Fruit fly (Drosophila melanogaster): Measurements from ENCODE around the gene HBS1.

Gene HBS1

DNA sequence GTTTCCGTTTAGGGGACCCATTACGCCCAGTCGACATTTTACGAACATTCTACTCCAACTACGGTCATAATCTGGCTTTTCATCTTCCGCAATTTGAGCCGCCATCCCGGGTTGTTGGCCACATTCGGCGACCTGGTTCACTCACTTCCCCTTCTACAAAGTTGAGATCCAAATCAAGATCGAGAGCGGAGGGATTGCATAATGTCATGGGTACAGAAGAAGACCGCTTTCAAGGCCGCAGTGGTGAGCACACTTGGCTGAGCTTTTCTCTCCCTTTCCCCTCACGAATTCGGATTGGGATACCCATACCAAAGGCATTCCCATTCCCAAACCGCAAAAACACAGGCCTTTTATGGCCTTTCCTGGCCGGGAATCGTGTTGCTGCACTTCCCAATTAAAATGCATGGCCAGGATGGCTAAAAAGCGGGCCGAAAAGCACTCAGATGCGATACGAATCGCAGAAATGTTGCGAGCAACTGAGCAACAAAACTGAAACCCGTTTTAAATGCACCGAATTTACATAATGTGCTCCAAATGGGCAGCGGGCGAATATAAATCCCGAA is 37.1 kb downstream of the HBS1 start:
- TF ChIP-seq Rel (GFP tag; optimal IDR thresholded peaks at IDR 0.05): peak; percentile 6
- TF ChIP-seq Rel (tag; optimal IDR thresholded peaks at IDR 0.05): no peak
- no peak for TF ChIP-seq dsf (GFP tag; optimal IDR thresholded peaks at IDR 0.05; ENCODE audit: borderline replicate concordance)

DNA sequence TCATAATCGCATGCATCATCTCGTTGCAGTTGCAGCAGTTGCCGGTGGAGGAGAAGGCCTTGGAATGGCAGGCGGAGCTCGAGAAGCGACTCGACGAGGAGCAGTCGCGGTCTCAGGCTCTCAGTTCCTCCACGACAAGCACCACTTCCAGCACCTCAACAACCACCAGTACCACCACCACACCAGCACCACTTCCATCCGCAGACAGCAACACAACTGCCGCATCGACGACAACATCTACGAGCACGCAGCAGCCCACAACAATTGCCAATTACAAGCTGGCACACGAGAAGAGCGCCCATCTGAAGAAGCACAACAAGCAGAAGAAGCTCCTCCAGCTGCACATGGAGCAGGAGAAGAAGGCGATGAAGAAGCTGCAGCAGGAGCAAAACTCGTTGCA is 42.7 kb downstream of the HBS1 start:
- no peak for TF ChIP-seq Sp1 (GFP tag; optimal IDR thresholded peaks at IDR 0.05)
- no peak for TF ChIP-seq CG32264 (GFP tag; optimal IDR thresholded peaks at IDR 0.05)
- TF ChIP-seq Vsx2 (GFP tag; optimal IDR thresholded peaks at IDR 0.05; ENCODE audit: partially characterized antibody): no peak
- TF ChIP-seq lola (GFP tag; optimal IDR thresholded peaks at IDR 0.05): no peak
- no peak for TF ChIP-seq dmrt93B (GFP tag; optimal IDR thresholded peaks at IDR 0.05)
- no peak for TF ChIP-seq sage (GFP tag; optimal IDR thresholded peaks at IDR 0.05)
- TF ChIP-seq tai (GFP tag; optimal IDR thresholded peaks at IDR 0.05): no peak
- TF ChIP-seq foxo (GFP tag; optimal IDR thresholded peaks at IDR 0.05): no peak
- no peak for TF ChIP-seq ey (GFP tag; optimal IDR thresholded peaks at IDR 0.05)
- TF ChIP-seq Hnf4 (GFP tag; optimal IDR thresholded peaks at IDR 0.05): no peak
- no peak for TF ChIP-seq Dif (GFP tag; optimal IDR thresholded peaks at IDR 0.05; ENCODE audit: partially characterized antibody)
- no peak for TF ChIP-seq brk (GFP tag; optimal IDR thresholded peaks at IDR 0.05)

DNA sequence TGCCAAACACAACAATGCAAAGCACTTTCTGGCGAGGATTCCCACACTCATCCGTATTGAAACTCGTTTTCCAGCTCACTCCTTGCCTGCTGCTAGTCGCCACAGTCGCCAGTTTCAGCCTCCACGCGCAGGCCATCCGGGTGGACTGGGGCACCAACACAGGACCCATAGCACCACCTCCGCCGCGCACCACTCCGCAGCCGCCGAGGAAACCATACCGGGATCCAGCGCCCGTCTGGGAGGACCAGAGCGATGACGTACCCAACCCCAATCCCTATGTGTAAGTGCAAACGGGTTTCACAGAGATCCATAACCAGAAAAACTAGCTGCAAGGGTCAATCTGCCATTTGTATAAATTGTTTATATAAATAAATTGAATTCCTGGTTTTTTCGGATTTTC is 43.9 kb downstream of the HBS1 start:
- no peak for TF ChIP-seq GATAd (GFP tag; optimal IDR thresholded peaks at IDR 0.05)
- no peak for TF ChIP-seq jim (GFP tag; optimal IDR thresholded peaks at IDR 0.05)
- no peak for TF ChIP-seq Sp1 (GFP tag; optimal IDR thresholded peaks at IDR 0.05)
- TF ChIP-seq tai (GFP tag; optimal IDR thresholded peaks at IDR 0.05): no peak
- TF ChIP-seq pan (optimal IDR thresholded peaks at IDR 0.05): no peak
- TF ChIP-seq fru (GFP tag; optimal IDR thresholded peaks at IDR 0.05): no peak
- no peak for TF ChIP-seq dl (GFP tag; optimal IDR thresholded peaks at IDR 0.05; ENCODE audit: insufficient read depth in 1 of 2, partially characterized antibody in 2 of 2)
- no peak for TF ChIP-seq foxo (GFP tag; optimal IDR thresholded peaks at IDR 0.05)

DNA sequence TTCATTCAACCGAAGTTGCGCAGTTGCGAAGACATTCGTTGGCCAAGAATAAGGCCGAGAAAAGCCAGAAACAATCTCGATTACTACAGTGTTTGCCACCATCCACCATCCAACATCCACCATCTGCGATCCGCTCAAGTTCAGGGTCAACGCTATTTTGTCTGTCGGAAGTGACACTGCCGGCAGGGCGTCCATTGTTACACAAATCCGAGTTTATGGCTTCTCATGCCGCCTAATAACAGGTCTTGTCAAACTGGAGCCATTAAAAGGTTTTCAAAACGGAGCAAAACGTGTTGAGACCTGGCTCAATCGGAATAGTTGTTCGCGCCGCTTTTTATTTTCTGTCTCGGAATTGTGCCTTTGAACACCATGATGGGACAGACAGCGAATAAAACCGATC is 46.2 kb downstream of the HBS1 start:
- TF ChIP-seq CG32264 (GFP tag; optimal IDR thresholded peaks at IDR 0.05): no peak
- TF ChIP-seq Sp1 (GFP tag; optimal IDR thresholded peaks at IDR 0.05): no peak
- TF ChIP-seq Abd-B (GFP tag; optimal IDR thresholded peaks at IDR 0.05): no peak
- TF ChIP-seq Dif (GFP tag; optimal IDR thresholded peaks at IDR 0.05; ENCODE audit: partially characterized antibody): no peak
- no peak for TF ChIP-seq lola (GFP tag; optimal IDR thresholded peaks at IDR 0.05)
- no peak for TF ChIP-seq tai (GFP tag; optimal IDR thresholded peaks at IDR 0.05)
- no peak for TF ChIP-seq dl (GFP tag; optimal IDR thresholded peaks at IDR 0.05; ENCODE audit: insufficient read depth in 1 of 2, partially characterized antibody in 2 of 2)
- no peak for TF ChIP-seq jim (GFP tag; optimal IDR thresholded peaks at IDR 0.05)

DNA sequence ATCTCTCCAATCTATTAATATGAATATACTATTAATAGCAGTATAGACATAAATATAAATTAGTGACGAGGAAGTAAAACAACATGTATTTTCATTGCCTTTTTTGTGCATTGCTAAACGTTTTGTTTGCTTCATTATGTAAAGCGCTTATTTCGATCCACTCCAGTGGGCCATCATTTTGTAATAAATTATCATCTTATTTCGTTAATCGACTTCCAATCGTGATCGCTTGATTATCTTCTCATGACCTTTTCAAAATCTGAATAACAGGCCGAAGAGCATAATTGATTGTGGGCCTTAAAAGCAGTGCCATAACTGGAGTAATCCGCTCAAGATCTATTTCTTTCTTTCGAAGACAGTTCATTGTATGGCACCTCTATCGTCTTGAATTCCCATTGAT is 47.6 kb downstream of the HBS1 start:
- TF ChIP-seq Hnf4 (GFP tag; optimal IDR thresholded peaks at IDR 0.05): no peak

DNA sequence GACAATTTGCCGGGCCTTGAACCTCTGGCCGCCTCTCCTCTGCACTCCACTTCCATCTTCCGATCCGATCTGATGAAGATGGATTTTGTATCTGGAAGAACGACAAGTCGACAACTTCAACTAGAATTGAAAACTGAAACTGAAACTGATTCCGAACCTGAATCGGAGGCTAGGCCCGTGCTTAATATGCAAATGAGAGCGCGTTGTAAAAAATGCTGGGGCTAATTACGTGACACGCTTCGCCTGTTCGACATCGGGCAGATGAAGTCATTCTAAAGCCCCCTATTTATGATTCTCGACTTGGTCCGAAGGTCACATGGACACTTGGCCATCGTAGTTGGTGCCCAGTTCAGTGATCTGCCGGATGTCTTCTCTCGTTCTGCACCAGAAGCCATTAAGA is 48.4 kb downstream of the HBS1 start:
- TF ChIP-seq Hr78 (GFP tag; optimal IDR thresholded peaks at IDR 0.05): no peak
- TF ChIP-seq Jra (GFP tag; optimal IDR thresholded peaks at IDR 0.05): no peak

Measured in whole organism, wandering third instar larva.